Worm (Caenorhabditis elegans): Measurements from ENCODE around the gene M04G7.2.

DNA sequence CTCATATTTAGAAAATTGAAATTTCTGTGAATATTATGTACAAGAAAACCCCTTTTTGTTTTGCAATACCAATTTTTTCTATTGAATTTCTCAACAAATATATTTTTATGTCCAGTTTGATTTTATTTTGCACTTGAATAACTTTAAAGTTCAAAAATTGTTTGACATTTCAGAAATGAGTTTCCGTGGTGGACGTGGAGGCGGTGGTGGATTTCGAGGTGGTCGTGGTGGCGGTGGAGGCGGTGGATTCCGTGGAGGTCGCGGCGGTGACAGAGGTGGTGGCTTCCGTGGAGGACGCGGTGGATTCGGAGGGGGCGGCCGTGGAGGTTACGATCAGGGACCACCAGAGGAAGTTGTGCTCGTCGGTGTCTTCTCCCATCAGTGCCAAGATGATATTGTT lies 34.8 kb downstream of the M04G7.2 start, which contains the start of gene garr-1:
- TF ChIP-seq ceh-43 (GFP tag; optimal IDR thresholded peaks at IDR 0.05) = no peak
- no peak for TF ChIP-seq pha-4 (tag; optimal IDR thresholded peaks at IDR 0.05)
- TF ChIP-seq bed-3 (GFP tag; optimal IDR thresholded peaks at IDR 0.05) = no peak
- TF ChIP-seq drap-1 (GFP tag; optimal IDR thresholded peaks at IDR 0.05) = no peak
- TF ChIP-seq unc-39 (tag; optimal IDR thresholded peaks at IDR 0.05) = no peak
- TF ChIP-seq nhr-12 (tag; optimal IDR thresholded peaks at IDR 0.05) = no peak
